Fruit fly (Drosophila melanogaster): Measurements from ENCODE around the gene Send1.

Gene Send1

DNA sequence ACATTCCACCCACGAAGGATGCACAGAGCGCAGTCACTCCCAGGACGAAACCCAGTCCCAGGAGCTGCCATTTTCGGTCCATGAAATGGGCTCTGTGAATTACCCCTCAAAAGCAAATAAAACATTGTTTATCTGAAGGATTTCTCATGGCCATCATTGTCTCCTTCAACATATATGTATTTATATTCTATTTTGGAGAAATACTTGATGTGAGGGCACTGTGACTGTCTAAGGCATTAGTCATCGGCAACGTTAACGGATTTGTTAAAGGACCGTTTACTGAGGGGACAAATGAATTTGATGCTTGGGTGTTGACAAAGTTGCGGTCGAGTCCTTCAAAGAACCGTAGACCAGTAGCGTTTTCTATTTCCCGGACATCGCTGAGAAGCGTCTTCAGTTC lies 15.6 kb downstream of the Send1 start, which contains the start of gene Tengl2:
Gene Tengl2 (minus strand): TSS at position 101 of the 400 bp plus-strand sequence.
- no peak for TF ChIP-seq CTCF (optimal IDR thresholded peaks at IDR 0.05)
- TF ChIP-seq CG8478 (optimal IDR thresholded peaks at IDR 0.05), result no peak

DNA sequence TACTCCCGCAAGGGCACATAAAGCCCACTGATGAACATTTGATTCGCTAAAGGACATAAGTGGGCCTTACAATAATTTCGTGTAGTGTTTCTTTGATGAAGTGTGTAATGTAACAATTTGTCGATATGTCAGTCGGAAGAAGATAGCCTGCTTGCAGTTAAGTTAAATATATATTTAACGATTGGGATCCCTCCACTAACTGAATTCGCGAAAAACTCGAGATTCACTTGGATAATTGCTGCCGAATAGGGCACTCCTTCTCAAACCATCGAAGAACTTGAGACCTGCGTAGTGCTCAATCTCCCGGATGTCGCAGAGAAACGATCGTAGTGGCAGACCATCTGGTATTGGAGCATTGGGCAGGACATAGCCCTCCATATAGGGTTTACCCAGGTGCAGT lies 16.7 kb downstream of the Send1 start, which contains the start of gene Tengl3:
Gene Tengl3 (minus strand): TSS at position 101 of the 400 bp plus-strand sequence.
- TF ChIP-seq CG8478 (optimal IDR thresholded peaks at IDR 0.05), result no peak
- no peak for TF ChIP-seq CTCF (optimal IDR thresholded peaks at IDR 0.05)

DNA sequence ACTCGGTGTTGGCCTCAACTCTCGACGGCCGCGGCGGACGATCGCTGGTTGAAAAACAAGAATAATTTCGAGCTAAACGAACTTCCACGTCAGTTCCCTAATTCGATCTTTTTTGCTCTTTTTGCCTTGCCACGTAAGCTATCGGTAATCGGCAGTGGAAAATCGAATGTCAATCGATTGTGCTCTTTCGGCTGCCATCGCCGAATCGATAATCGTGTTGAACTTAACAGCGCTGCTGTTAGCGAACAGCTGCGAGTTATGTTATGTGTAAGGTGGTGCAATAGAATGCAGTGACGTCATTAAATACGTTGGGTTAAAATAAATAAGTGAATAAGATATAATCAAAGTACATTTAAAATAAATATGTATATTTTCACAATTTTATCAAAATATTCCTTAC lies 18.1 kb downstream of the Send1 start, which contains the start of gene Sec24CD:
Gene Sec24CD (minus strand): TSS at position 123 of the 400 bp plus-strand sequence.
- TF ChIP-seq CG8478 (optimal IDR thresholded peaks at IDR 0.05) (no peak), CTCF (optimal IDR thresholded peaks at IDR 0.05) (no peak)

DNA sequence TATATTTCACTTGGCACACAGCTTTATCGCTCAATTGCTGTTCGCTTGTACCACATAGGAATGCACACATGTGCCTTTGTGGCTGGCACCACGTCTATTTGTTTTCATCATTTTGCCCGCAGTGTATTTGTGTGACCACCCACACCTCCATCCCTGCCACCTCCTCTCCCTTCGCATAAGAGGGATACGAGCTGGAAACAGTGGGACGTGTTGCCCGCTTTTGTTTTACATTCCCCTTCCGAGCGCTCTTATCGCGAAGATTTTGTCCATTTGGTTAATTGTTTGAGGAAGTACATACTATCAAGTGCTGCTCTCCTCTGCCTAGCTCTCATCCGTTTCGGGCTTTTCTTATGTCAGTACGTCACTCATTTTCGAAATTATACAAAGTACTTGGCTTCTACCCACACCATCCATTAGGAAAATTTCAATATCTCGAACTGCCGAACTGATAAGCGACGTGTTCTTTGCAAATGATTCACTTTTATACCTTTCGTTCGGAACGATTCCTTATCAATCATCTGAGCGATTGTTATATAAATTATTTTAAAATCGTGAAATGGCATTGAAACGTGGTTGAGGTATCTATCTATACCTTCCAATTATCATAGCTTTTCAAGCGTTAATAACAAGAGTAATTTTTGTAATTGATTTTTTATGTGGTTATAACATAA lies 26.5 kb downstream of the Send1 start:
- TF ChIP-seq CG8478 (optimal IDR thresholded peaks at IDR 0.05) (no peak), CTCF (optimal IDR thresholded peaks at IDR 0.05) (no peak)

DNA sequence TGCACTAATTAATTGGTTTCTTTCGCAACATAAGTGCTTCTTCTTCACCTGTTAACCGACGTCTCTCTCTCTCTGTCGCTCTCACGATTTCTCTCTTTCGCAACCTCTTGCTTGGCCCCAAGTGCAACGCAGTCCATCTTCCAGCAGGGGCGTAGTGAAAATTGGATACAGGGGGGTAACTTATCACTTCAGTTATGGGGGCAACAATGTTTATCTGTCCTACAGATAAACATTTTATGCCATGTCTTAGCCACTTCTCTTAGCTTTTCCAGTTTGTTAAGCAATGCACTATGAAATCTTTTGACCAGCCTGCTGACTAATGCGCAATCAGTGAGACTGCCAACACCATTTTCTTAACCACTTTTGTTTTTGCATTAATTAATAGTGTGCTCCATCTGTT lies 27.5 kb downstream of the Send1 start:
- TF ChIP-seq CG8478 (optimal IDR thresholded peaks at IDR 0.05) (no peak), CTCF (optimal IDR thresholded peaks at IDR 0.05) (no peak)

DNA sequence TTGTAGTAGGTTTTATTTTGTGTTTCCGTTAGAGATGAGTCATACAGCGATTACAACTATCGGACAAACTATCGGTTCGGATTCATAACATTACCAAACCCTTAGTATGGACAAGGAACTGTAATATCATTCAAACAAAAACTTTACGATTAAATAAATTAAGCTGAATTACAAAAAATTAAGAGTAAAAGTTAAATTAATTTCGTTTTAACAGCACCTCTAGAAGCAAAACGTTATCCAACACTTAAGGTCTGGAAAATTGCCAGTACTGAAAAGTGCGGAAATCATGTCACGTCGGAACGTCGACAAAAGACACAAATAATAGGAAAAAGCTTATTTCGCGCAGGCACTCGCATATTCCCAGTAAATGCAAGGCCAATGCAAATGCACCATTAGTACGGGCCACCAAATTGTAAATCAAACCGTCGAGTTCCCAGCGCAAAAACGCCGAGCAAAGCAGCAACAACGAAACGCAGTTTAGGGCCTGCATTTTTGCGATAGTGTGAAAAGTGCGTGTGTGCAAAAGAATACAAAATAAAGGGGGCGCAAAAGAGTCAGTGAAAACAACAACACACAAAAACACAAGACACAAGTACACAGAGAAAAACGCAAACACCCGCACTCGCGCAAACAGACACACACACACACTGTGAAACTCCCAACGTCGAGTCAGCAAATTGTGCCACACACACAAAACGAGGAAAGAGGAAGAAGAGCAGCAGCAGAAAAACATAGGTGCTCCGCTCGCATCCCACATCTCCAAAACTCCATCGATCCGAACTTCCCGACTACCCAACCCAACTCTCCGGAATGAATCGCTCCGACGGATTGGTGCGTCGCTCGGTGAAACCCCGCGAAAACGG lies 28.4 kb downstream of the Send1 start, which contains the start of the genes CG15387 and sau:
Gene CG15387 (minus strand): TSS at position 36 of the 863 bp plus-strand sequence.
Gene sau (plus strand): TSS at position 84 of the 863 bp plus-strand sequence.
- no peak for TF ChIP-seq CG8478 (optimal IDR thresholded peaks at IDR 0.05)
- no peak for TF ChIP-seq CTCF (optimal IDR thresholded peaks at IDR 0.05)

DNA sequence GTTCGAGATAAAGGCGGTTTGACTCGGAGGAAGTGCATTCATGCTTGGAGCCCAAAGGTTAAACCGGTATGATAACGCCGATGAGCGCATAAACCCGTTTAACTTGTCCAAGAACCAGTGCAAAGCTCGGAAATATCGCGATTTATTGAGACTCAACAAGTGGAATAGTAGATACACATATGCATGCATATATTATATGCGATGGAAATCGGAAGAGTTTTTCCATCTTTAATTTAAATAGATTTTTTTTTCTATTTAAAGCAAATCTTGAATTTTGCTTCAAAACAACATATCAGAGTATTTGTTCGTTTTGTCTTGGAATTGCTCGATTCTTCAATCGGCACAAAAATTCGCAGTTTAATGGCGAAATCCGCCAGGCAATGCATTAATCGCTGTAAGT lies 32.5 kb downstream of the Send1 start:
- TF ChIP-seq CG8478 (optimal IDR thresholded peaks at IDR 0.05) (no peak), CTCF (optimal IDR thresholded peaks at IDR 0.05) (no peak)

DNA sequence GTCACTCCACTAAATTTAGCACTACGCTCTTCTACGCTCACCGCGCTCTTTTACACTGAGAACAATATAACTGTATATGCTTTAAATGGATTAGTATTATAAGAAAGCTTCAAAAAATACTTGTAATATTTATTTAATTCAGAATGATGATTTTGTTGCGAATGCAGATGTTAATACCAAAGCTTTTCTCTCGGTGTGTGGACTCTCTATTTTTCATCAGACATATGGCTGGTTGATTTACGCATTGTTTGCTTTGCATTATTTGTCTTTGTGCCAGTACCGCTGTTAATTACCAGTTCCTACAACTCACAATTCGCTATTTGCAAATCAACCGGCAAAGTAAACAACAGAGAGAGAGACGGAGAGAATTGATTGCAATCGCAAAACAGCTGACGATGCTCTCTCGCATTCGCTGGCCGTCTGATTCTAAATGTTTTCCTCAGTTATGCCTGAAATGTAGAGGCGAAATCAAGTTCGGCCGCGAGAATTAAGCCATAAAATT lies 33.1 kb downstream of the Send1 start:
- TF ChIP-seq CG8478 (optimal IDR thresholded peaks at IDR 0.05), result no peak
- TF ChIP-seq CTCF (optimal IDR thresholded peaks at IDR 0.05), result no peak

DNA sequence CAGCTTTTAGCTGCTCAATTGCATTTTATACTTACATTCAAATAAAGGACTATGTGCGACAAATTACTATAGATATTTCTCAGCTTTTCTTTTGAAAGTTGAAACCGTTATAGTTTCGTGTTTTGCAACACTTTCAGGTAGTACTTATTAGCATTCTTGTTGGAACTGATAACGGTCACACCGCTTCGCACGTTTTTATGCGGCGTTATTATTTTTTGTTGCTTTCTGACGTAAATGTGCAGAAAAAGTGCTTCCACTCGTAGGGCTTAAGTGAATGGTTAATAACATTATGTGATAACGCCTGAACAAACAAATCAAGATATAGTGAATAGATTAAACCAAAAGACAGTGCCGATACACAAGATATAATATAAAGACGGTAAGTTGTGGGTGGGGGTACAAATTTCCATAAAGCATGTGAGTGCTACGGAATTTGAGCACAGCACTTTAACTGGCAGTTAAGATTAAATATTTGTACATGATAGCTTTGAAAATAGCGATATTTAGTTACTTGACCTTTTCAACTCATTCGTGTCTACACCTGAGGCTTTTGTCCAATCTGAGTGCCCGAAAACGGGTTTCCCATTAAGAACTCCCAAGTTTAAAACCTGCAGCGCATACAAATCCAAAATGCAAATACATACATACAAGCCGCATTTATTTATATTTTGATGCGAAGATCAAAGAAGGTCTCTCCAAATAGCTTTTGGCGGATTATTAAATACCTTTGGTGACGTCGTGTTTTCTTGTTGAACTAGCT lies 34.1 kb downstream of the Send1 start, which contains the start of gene papi:
Gene papi (plus strand): TSS at position 176 of the 760 bp plus-strand sequence.
- TF ChIP-seq CTCF (optimal IDR thresholded peaks at IDR 0.05) (no peak), CG8478 (optimal IDR thresholded peaks at IDR 0.05) (no peak)

DNA sequence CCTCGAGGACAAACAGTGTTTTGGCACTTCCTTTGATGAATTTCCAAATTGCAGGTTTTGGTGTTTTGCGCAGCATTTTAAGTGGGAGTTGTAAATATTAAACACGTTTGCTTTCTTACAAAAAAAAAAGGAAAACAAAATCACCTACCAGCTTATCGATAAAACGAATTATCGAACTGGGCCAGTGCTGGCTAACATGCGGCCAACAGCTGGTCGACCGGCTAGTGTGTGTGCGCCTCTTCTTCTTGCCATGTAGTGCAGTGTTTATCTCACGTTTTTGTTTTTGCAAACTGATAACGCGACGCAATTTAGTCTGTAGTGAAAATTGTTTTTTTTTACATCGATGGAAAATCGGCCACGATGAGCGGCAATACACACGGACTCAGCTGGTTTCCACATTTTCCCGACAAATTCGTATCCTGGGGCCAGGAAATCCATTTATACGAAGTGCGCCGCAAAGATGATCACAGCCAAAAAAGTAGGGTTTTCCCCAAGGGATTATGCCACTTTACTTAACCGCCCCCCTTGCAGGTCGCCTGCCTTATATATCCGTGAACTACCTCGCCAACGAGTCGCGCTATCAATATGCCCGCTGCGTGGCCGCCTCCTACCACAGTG lies 37.7 kb downstream of the Send1 start, which contains the start of the genes CG15386, CG42371 and mio:
Gene CG15386 (minus strand): TSS at position 180 of the 618 bp plus-strand sequence.
Gene CG42371 (minus strand): TSS at position 180 of the 618 bp plus-strand sequence.
Gene mio (plus strand): TSS at position 224 of the 618 bp plus-strand sequence.
- TF ChIP-seq CTCF (optimal IDR thresholded peaks at IDR 0.05) (no peak), CG8478 (optimal IDR thresholded peaks at IDR 0.05) (no peak)

DNA sequence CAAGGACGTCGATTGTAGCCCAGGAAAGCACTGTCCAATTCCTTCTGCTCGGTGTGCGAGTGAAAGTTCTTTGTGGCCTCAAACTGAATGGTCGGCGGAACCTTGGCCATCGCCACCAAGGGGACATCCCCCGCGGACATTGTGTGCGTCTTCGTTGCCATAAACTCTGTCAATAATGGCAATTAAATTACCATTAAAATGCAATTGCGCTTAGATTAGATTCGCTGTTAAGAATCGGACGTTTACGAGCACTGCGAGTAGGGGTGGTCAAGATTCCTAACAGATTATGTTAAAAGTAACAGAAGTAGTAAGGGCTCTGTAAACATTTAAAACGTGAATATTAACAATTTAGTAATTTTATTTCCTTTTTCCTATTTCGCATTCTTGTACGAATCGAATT lies 38.8 kb downstream of the Send1 start, which contains the start of gene daed:
Gene daed (minus strand): TSS at position 247 of the 400 bp plus-strand sequence.
- TF ChIP-seq CG8478 (optimal IDR thresholded peaks at IDR 0.05) (no peak), CTCF (optimal IDR thresholded peaks at IDR 0.05) (no peak)

DNA sequence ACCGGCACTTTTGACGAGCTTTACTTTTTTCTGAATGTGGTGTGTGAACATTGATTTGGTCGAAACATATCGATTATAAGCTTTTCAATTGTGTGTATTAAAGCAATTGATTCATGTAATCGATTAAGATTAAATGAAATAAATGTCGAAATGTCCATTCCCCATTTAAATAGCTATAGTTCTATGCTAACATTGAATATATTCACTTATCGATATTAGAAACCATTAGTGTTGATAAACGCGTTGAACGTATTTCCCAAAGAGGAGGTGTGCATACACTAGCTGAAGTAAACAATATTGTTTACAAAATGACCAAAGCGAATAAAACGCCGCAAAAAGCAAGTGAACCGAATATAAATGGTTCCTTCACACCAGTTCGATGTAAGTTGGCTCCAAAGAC lies 40.8 kb downstream of the Send1 start, which contains the start of the genes Uch and CG34174:
Gene Uch (minus strand): TSS at position 208 of the 400 bp plus-strand sequence.
Gene CG34174 (plus strand): TSS at position 263 of the 400 bp plus-strand sequence.
- no peak for TF ChIP-seq CG8478 (optimal IDR thresholded peaks at IDR 0.05)
- no peak for TF ChIP-seq CTCF (optimal IDR thresholded peaks at IDR 0.05)

DNA sequence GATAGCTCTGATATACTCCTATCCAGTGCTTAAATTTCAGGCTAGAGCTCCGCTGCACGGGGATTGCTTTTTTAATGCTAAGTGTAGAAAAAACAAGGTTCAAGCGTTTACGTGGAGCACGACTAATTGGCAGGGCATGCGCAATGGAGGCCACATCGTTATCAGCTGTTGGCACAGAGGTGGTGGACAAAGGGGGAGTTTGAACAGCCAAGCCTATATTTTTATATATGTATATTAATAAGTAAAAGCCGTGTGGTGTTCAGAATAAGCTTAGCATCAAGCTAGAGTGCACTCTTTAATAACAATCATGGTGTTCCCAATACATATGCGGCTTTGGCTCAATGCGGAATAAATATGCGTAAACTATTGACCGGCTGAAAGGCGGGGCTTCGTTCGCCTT lies 42.4 kb downstream of the Send1 start, which contains the start of gene CG15385:
Gene CG15385 (minus strand): TSS at position 94 of the 400 bp plus-strand sequence.
- no peak for TF ChIP-seq CTCF (optimal IDR thresholded peaks at IDR 0.05)
- no peak for TF ChIP-seq CG8478 (optimal IDR thresholded peaks at IDR 0.05)

Data from S2 (cell line).